Fruit fly (Drosophila melanogaster): Measurements from ENCODE around the gene Ilp2.

- no peak for TF ChIP-seq CG33017 (tag; optimal IDR thresholded peaks at IDR 0.05)
- TF ChIP-seq CG11617 (GFP tag; optimal IDR thresholded peaks at IDR 0.05): no peak
- TF ChIP-seq CG7101 (tag; optimal IDR thresholded peaks at IDR 0.05): no peak
- TF ChIP-seq tj (GFP tag; optimal IDR thresholded peaks at IDR 0.05): no peak
- no peak for TF ChIP-seq pad (GFP tag; optimal IDR thresholded peaks at IDR 0.05)
- TF ChIP-seq CG5204 (GFP tag; optimal IDR thresholded peaks at IDR 0.05): no peak
- TF ChIP-seq cic (GFP tag; optimal IDR thresholded peaks at IDR 0.05): no peak
These were observed 47.9 kb upstream of the Ilp2 start for dm6 chr3L:9751625-9752024.

Measured in whole organism, adult.